Worm (Caenorhabditis elegans) whole organism, young adult: Measurements from ENCODE around the gene F56D2.8.
A peak's percentile ranks its signal among the peaks of the same experiment; 100 is the strongest.

Source experiments
- B0261.1 ChIP-seq: sonication (generic microtip); optimal IDR thresholded peaks from 2 replicates; lab custom pipeline; 2016; ENCODE audit warnings: mild to moderate bottlenecking, missing genetic modification characterization, moderate library complexity, missing compliant biosample characterization
- F23B12.7 ChIP-seq: sonication (generic microtip); optimal IDR thresholded peaks from 2 replicates; lab custom pipeline; 2017; ENCODE audit warnings: missing genetic modification characterization, mild to moderate bottlenecking, missing compliant biosample characterization, antibody characterized with exemption, moderate library complexity; ENCODE audit not compliant: insufficient read depth
- F57A8.1 ChIP-seq: fragments of 200-800 bp; sonication (Bioruptor generic); optimal IDR thresholded peaks from 2 replicates; lab custom pipeline; 2018; ENCODE audit warnings: mild to moderate bottlenecking, missing genetic modification characterization, moderate library complexity, missing compliant biosample characterization
- Y53G8AR.9 ChIP-seq: fragments of 200-800 bp; sonication (Bioruptor generic); conservative IDR thresholded peaks from 2 replicates; pipeline ENCODE4 v1.3.6; 2022; ENCODE audit warnings: missing genetic modification reagents, missing genetic modification characterization, missing compliant biosample characterization
- Y56A3A.18 ChIP-seq: fragments of 200-800 bp; sonication (Bioruptor generic); IDR thresholded peaks from 2 replicates; pipeline ENCODE4 v1.3.6; 2022; ENCODE audit warnings: missing genetic modification reagents, missing genetic modification characterization, missing compliant biosample characterization
- Y67H2A.10 ChIP-seq: fragments of 200-800 bp; sonication (Bioruptor generic); conservative IDR thresholded peaks from 2 replicates; pipeline ENCODE4 v1.3.6; 2022; ENCODE audit warnings: missing genetic modification reagents, missing genetic modification characterization, missing compliant biosample characterization
- atf-7 ChIP-seq: sonication (generic microtip); optimal IDR thresholded peaks from 2 replicates; lab custom pipeline; 2017; ENCODE audit warnings: mild to moderate bottlenecking, missing genetic modification characterization, missing compliant biosample characterization
- attf-5 ChIP-seq: fragments of 200-800 bp; sonication (Bioruptor generic); optimal IDR thresholded peaks from 2 replicates; lab custom pipeline; 2018; ENCODE audit warnings: mild to moderate bottlenecking, missing genetic modification characterization, missing compliant biosample characterization
- attf-6 ChIP-seq: fragments of 200-800 bp; sonication (Bioruptor generic); IDR thresholded peaks from 2 replicates; pipeline ENCODE4 v1.3.6; 2022; ENCODE audit warnings: missing genetic modification reagents, missing genetic modification characterization, missing compliant biosample characterization
- cebp-1 ChIP-seq, 2 experiments: fragments of 200-800 bp in 1 of 2; sonication (Bioruptor generic) in 1 of 2; sonication (generic microtip) in 1 of 2; IDR thresholded peaks in 1 of 2; optimal IDR thresholded peaks in 1 of 2; 2 replicates each; pipeline versions ENCODE4 v1.3.6 to Lab custom; 2017 to 2022; ENCODE audit warnings: missing compliant biosample characterization in 2 of 2, missing genetic modification characterization in 2 of 2, mild to moderate bottlenecking in 1 of 2, missing genetic modification reagents in 1 of 2, moderate library complexity in 1 of 2
- ceh-27 ChIP-seq: fragments of 200-800 bp; sonication (Bioruptor generic); optimal IDR thresholded peaks from 2 replicates; lab custom pipeline; 2018; ENCODE audit warnings: mild to moderate bottlenecking, missing genetic modification characterization, moderate library complexity, missing compliant biosample characterization
- chd-7 ChIP-seq: sonication (generic microtip); optimal IDR thresholded peaks from 2 replicates; lab custom pipeline; 2016; ENCODE audit warnings: mild to moderate bottlenecking, missing genetic modification characterization, moderate library complexity, missing compliant biosample characterization
- dpff-1 ChIP-seq: sonication (generic microtip); optimal IDR thresholded peaks from 2 replicates; lab custom pipeline; 2017; ENCODE audit warnings: mild to moderate bottlenecking, missing genetic modification characterization, missing compliant biosample characterization
- efl-1 ChIP-seq: fragments of 150-350 bp; optimal IDR thresholded peaks from 2 replicates; lab custom pipeline; 2014; ENCODE audit warnings: missing biosample characterization, missing genetic modification reagents, missing genetic modification characterization
- fkh-3 ChIP-seq: sonication (generic microtip); optimal IDR thresholded peaks from 2 replicates; lab custom pipeline; 2016; ENCODE audit warnings: mild to moderate bottlenecking, missing genetic modification characterization, missing compliant biosample characterization
- him-1 ChIP-seq: sonication (generic microtip); optimal IDR thresholded peaks from 2 replicates; lab custom pipeline; 2016; ENCODE audit warnings: missing genotype, missing genetic modification reagents, missing genetic modification characterization, missing compliant biosample characterization
- hlh-12 ChIP-seq: sonication (generic microtip); optimal IDR thresholded peaks from 2 replicates; lab custom pipeline; 2016; ENCODE audit warnings: missing genetic modification characterization, missing compliant biosample characterization
- hsf-1 ChIP-seq: fragments of 200-800 bp; sonication (Bioruptor generic); IDR thresholded peaks from 2 replicates; pipeline ENCODE4 v1.3.6; 2022; ENCODE audit warnings: missing genetic modification reagents, missing genetic modification characterization, missing compliant biosample characterization
- let-526 ChIP-seq: fragments of 200-800 bp; sonication (Bioruptor generic); IDR thresholded peaks from 2 replicates; pipeline ENCODE4 v1.3.6; 2022; ENCODE audit warnings: missing genetic modification reagents, missing genetic modification characterization, missing compliant biosample characterization
- let-607 ChIP-seq, 2 experiments: fragments of 200-800 bp in 1 of 2; sonication (Bioruptor generic) in 1 of 2; sonication (generic microtip) in 1 of 2; optimal IDR thresholded peaks; 2 replicates each; lab custom pipeline; 2016 to 2018; ENCODE audit warnings: mild to moderate bottlenecking in 2 of 2, missing compliant biosample characterization in 2 of 2, missing genetic modification characterization in 2 of 2, moderate library complexity in 2 of 2, missing genotype in 1 of 2
- madf-10 ChIP-seq: sonication (generic microtip); optimal IDR thresholded peaks from 2 replicates; lab custom pipeline; 2016; ENCODE audit warnings: mild to moderate bottlenecking, missing genetic modification characterization, missing compliant biosample characterization
- madf-3 ChIP-seq: fragments of 200-800 bp; sonication (Bioruptor generic); IDR thresholded peaks from 2 replicates; pipeline ENCODE4 v1.3.6; 2022; ENCODE audit warnings: missing genetic modification reagents, missing genetic modification characterization, missing compliant biosample characterization
- madf-8 ChIP-seq: fragments of 200-800 bp; sonication (Bioruptor generic); conservative IDR thresholded peaks from 2 replicates; pipeline ENCODE4 v1.3.6; 2022; ENCODE audit warnings: missing genetic modification reagents, missing genetic modification characterization, missing compliant biosample characterization
- mcd-1 ChIP-seq: fragments of 200-800 bp; sonication (Bioruptor generic); IDR thresholded peaks from 2 replicates; pipeline ENCODE4 v1.3.6; 2022; ENCODE audit warnings: missing genetic modification reagents, missing genetic modification characterization, missing compliant biosample characterization
- nfya-1 ChIP-seq: sonication (generic microtip); optimal IDR thresholded peaks from 2 replicates; lab custom pipeline; 2017; ENCODE audit warnings: antibody characterized with exemption, missing compliant biosample characterization, missing genetic modification characterization, borderline replicate concordance; ENCODE audit not compliant: insufficient read depth
- nfyb-1 ChIP-seq: fragments of 200-800 bp; sonication (Bioruptor generic); IDR thresholded peaks from 2 replicates; pipeline ENCODE4 v1.3.6; 2022; ENCODE audit warnings: missing genetic modification reagents, missing genetic modification characterization, missing compliant biosample characterization
- nhr-27 ChIP-seq: fragments of 200-800 bp; sonication (Bioruptor generic); optimal IDR thresholded peaks from 2 replicates; lab custom pipeline; 2018; ENCODE audit warnings: mild to moderate bottlenecking, missing genetic modification characterization, moderate library complexity, missing compliant biosample characterization
- nhr-80 ChIP-seq: sonication (generic microtip); optimal IDR thresholded peaks from 2 replicates; lab custom pipeline; 2016; ENCODE audit warnings: missing genetic modification characterization, missing compliant biosample characterization
- pbrm-1 ChIP-seq: fragments of 200-800 bp; sonication (Bioruptor generic); IDR thresholded peaks from 2 replicates; pipeline ENCODE4 v1.3.6; 2022; ENCODE audit warnings: missing genetic modification reagents, missing genetic modification characterization, missing compliant biosample characterization
- pha-4 ChIP-seq: fragments of 150-350 bp; sonication (generic microtip); optimal IDR thresholded peaks from 2 replicates; lab custom pipeline; 2014; ENCODE audit warnings: missing biosample characterization, missing genetic modification reagents, missing genetic modification characterization
- repo-1 ChIP-seq: sonication (generic microtip); optimal IDR thresholded peaks from 2 replicates; lab custom pipeline; 2017; ENCODE audit warnings: mild to moderate bottlenecking, missing genetic modification characterization, missing compliant biosample characterization
- snpc-3.4 ChIP-seq: sonication (generic microtip); optimal IDR thresholded peaks from 2 replicates; lab custom pipeline; 2017; ENCODE audit warnings: missing genetic modification characterization, mild to moderate bottlenecking, missing compliant biosample characterization, antibody characterized with exemption, moderate library complexity, missing genotype, missing genetic modification reagents
- somi-1 ChIP-seq: fragments of 200-800 bp; sonication (Bioruptor generic); optimal IDR thresholded peaks from 2 replicates; lab custom pipeline; 2018; ENCODE audit warnings: mild to moderate bottlenecking, missing genetic modification characterization, missing compliant biosample characterization
- xnd-1 ChIP-seq: sonication (generic microtip); optimal IDR thresholded peaks from 2 replicates; lab custom pipeline; 2016; ENCODE audit warnings: missing genotype, missing genetic modification reagents, missing genetic modification characterization, missing compliant biosample characterization
- zfh-2 ChIP-seq: fragments of 200-800 bp; sonication (Bioruptor generic); conservative IDR thresholded peaks from 2 replicates; pipeline ENCODE4 v1.3.6; 2022; ENCODE audit warnings: missing genetic modification reagents, missing genetic modification characterization, missing compliant biosample characterization
- ztf-22 ChIP-seq: fragments of 200-800 bp; sonication (Bioruptor generic); optimal IDR thresholded peaks from 2 replicates; lab custom pipeline; 2018; ENCODE audit warnings: mild to moderate bottlenecking, missing genetic modification characterization, moderate library complexity, missing compliant biosample characterization
- ztf-28 ChIP-seq: fragments of 200-800 bp; sonication (Bioruptor generic); IDR thresholded peaks from 2 replicates; pipeline ENCODE4 v1.3.6; 2022; ENCODE audit warnings: missing genetic modification reagents, missing genetic modification characterization, missing compliant biosample characterization
- ztf-3 ChIP-seq: fragments of 200-800 bp; sonication (Bioruptor generic); optimal IDR thresholded peaks from 2 replicates; lab custom pipeline; 2018; ENCODE audit warnings: mild to moderate bottlenecking, missing genetic modification characterization, missing compliant biosample characterization

Gene F56D2.8

DNA sequence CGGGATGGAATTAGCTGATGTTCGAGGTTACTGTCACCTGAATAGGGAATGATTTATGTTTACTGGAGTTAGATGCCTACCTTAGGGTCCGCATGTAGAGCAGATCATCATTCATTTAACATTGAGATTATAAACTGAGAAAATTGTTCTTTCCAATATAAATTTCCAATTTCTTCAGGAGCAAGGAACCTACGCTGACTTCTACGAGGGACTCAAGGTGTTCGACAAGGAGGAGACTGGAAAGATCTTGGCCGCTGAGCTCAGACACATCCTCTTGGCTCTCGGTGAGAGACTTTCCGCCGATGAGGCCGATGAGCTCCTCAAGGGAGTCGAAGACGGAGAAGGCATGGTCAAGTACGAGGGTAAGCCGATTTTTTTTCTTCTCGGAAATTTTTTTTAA lies 16.2 kb downstream of the F56D2.8 start:
- TF ChIP-seq madf-3, result no peak
- TF ChIP-seq B0261.1 (tag; lab: Kevin White, UChicago), result no peak
- no peak for TF ChIP-seq hsf-1 (GFP tag; lab: Robert Waterston, UW)
- no peak for TF ChIP-seq mcd-1 (GFP tag; lab: Robert Waterston, UW)
- TF ChIP-seq repo-1 (tag; lab: Kevin White, UChicago), result no peak
- TF ChIP-seq efl-1, result no peak
- no peak for TF ChIP-seq pbrm-1 (GFP tag; lab: Robert Waterston, UW)
- TF ChIP-seq ztf-3 (GFP tag; lab: Kevin White, UChicago), result no peak
- no peak for TF ChIP-seq pha-4
- no peak for TF ChIP-seq attf-6 (GFP tag; lab: Robert Waterston, UW)
- TF ChIP-seq chd-7 (tag; lab: Kevin White, UChicago), result no peak
- TF ChIP-seq fkh-3 (tag; lab: Kevin White, UChicago), result no peak
- no peak for TF ChIP-seq him-1
- TF ChIP-seq dpff-1 (tag; lab: Kevin White, UChicago), result no peak
- TF ChIP-seq, all 124 proteins: peak for 0

DNA sequence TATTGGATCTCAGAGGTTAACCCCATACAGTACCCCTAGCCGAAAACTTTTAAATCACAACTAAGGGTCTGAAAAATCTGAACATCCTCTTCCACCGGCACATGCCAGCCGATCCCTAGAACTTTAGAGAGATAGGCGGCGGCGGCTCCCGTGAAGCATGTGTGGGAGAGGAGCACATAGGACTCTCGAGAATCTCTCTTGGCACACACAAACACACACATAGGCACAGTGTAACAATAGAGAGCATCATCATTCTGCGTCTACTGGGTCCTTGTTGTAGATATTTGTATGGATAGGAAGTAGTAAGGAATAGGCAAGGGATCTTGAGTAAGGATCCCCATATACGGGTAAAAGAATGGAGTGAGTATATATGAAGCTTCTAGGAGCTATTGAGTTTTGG lies 17.0 kb downstream of the F56D2.8 start:
- TF ChIP-seq nhr-27 (tag; lab: Kevin White, UChicago), result no peak
- peak; percentile 2 for TF ChIP-seq ceh-27 (GFP tag; lab: Kevin White, UChicago)
- TF ChIP-seq somi-1 (GFP tag; lab: Kevin White, UChicago), result no peak
- TF ChIP-seq Y67H2A.10 (GFP tag; lab: Robert Waterston, UW), result no peak

DNA sequence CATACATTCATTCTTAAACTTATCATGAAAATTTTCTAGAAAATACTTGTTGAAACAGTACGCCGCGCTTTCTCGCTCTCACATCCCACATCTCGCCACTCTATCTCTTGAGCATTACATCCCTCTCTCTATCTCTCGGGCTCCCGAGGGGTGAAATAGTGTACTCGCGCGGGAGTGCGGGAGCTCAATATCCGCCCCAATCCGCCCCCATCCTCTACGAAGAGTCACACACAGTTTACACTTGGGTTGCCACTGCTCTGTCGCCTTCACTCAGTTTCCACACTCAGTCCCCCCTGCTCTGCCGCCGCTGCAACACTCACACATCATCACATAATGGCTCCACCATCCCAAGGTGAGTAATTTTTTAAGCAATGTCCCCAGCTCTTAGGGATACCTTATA lies 17.9 kb downstream of the F56D2.8 start, which contains the start of gene mlc-3:
Gene mlc-3, plus strand, starts transcription at position 227 of the 400 bp plus-strand sequence.
- TF ChIP-seq F23B12.7 (tag; lab: Kevin White, UChicago), result no peak
- no peak for TF ChIP-seq fkh-3 (tag; lab: Kevin White, UChicago)
- TF ChIP-seq let-526 (GFP tag; lab: Robert Waterston, UW), result no peak
- TF ChIP-seq nhr-80 (tag; lab: Kevin White, UChicago), result no peak
- no peak for TF ChIP-seq Y56A3A.18 (GFP tag; lab: Robert Waterston, UW)
- no peak for TF ChIP-seq attf-5 (GFP tag; lab: Kevin White, UChicago)
- no peak for TF ChIP-seq let-607 (tag; optimal IDR thresholded peaks at IDR 0.05; lab: Kevin White, UChicago)
- 0 out of 2 replicates have a peak, but pooled peaks have one; percentile 46 for TF ChIP-seq Y53G8AR.9 (GFP tag; lab: Robert Waterston, UW)
- TF ChIP-seq madf-8 (GFP tag; lab: Robert Waterston, UW), result no peak
- no peak for TF ChIP-seq madf-10
- TF ChIP-seq cebp-1 (GFP tag; IDR thresholded peaks at IDR 0.05; lab: Robert Waterston, UW), result no peak
- peak; percentile 15 for TF ChIP-seq cebp-1 (tag; optimal IDR thresholded peaks at IDR 0.05; lab: Kevin White, UChicago)
- TF ChIP-seq snpc-3.4 (tag; lab: Kevin White, UChicago), result no peak
- TF ChIP-seq ztf-28, result 0 out of 2 replicates have a peak, but pooled peaks have one; percentile 69
- TF ChIP-seq xnd-1 (tag; lab: Kevin White, UChicago), result no peak
- peak; percentile 47 for TF ChIP-seq him-1
- no peak for TF ChIP-seq atf-7 (tag; lab: Kevin White, UChicago)
- TF ChIP-seq ztf-22 (GFP tag; lab: Kevin White, UChicago), result no peak
- TF ChIP-seq nfya-1, result no peak
- TF ChIP-seq nfyb-1 (GFP tag; lab: Robert Waterston, UW), result no peak
- TF ChIP-seq zfh-2 (GFP tag; lab: Robert Waterston, UW), result peak; percentile 64
- TF ChIP-seq ztf-3 (GFP tag; lab: Kevin White, UChicago), result no peak
- TF ChIP-seq F57A8.1 (GFP tag; lab: Kevin White, UChicago), result no peak
- no peak for TF ChIP-seq hlh-12 (tag; lab: Kevin White, UChicago)
